Fruit fly (Drosophila melanogaster) whole organism, embryonic: ENCODE data around the gene CG32767.
A peak's percentile ranks its signal among the peaks of the same experiment; 100 is the strongest.

Source experiments
- Atf-2 ChIP-seq: fragments of 200-800 bp; sonication (Bioruptor generic); optimal IDR thresholded peaks from 2 replicates; lab custom pipeline; 2016; ENCODE audit warnings: missing biosample characterization, missing genetic modification characterization
- Awh ChIP-seq: fragments of 200-800 bp; sonication (Bioruptor generic); IDR thresholded peaks from 2 replicates; pipeline ENCODE4, ENCODE4 v1.3.6; 2022; ENCODE audit warnings: missing biosample characterization, missing genetic modification characterization
- Blimp-1 ChIP-seq: fragments of 200-800 bp; sonication (Bioruptor generic); optimal IDR thresholded peaks from 3 replicates; lab custom pipeline; 2018; ENCODE audit warnings: missing biosample characterization, missing genetic modification characterization, mild to moderate bottlenecking, moderate library complexity, missing genetic modification reagents
- CG10147 ChIP-seq: fragments of 200-800 bp; sonication (Bioruptor generic); optimal IDR thresholded peaks from 2 replicates; lab custom pipeline; 2019; ENCODE audit warnings: missing biosample characterization, mild to moderate bottlenecking, missing genetic modification characterization, moderate library complexity
- CG14860 ChIP-seq: fragments of 200-800 bp; sonication (Bioruptor generic); IDR thresholded peaks from 3 replicates; pipeline ENCODE4 v1.3.6; 2022; ENCODE audit warnings: missing biosample characterization, missing genetic modification characterization; ENCODE audit not compliant: partially characterized antibody
- CG1529 ChIP-seq: fragments of 200-800 bp; sonication (Bioruptor generic); optimal IDR thresholded peaks from 3 replicates; lab custom pipeline; 2018; ENCODE audit warnings: missing biosample characterization, missing genetic modification characterization
- CG16863 ChIP-seq: fragments of 200-800 bp; sonication (Bioruptor generic); optimal IDR thresholded peaks from 3 replicates; lab custom pipeline; 2016; ENCODE audit warnings: missing biosample characterization, missing genetic modification characterization
- CG17612 ChIP-seq: fragments of 200-800 bp; sonication (Bioruptor generic); IDR thresholded peaks from 2 replicates; pipeline ENCODE4 v1.3.6; 2022; ENCODE audit warnings: missing biosample characterization, missing genetic modification characterization
- CG1792 ChIP-seq: fragments of 200-800 bp; sonication (Bioruptor generic); optimal IDR thresholded peaks from 2 replicates; lab custom pipeline; 2016; ENCODE audit warnings: missing biosample characterization, missing genetic modification characterization
- CG2712 ChIP-seq: fragments of 200-800 bp; optimal IDR thresholded peaks from 3 replicates; lab custom pipeline; 2019; ENCODE audit warnings: missing biosample characterization, mild to moderate bottlenecking, missing genetic modification characterization, moderate library complexity
- CG32772 ChIP-seq: fragments of 200-800 bp; sonication (Bioruptor generic); IDR thresholded peaks from 2 replicates; pipeline ENCODE4 v1.3.6; 2022; ENCODE audit warnings: missing biosample characterization, missing genetic modification characterization
- CG33213 ChIP-seq: fragments of 200-800 bp; sonication (Bioruptor generic); optimal IDR thresholded peaks from 3 replicates; lab custom pipeline; 2016; ENCODE audit warnings: missing biosample characterization, missing genetic modification characterization
- CG3995 ChIP-seq: fragments of 200-800 bp; sonication (Bioruptor generic); optimal IDR thresholded peaks from 3 replicates; lab custom pipeline; 2016; ENCODE audit warnings: missing biosample characterization, missing genetic modification characterization
- CG6813 ChIP-seq: fragments of 200-800 bp; sonication (Bioruptor generic); optimal IDR thresholded peaks from 2 replicates; lab custom pipeline; 2017; ENCODE audit warnings: missing biosample characterization, missing genetic modification characterization, mild to moderate bottlenecking, moderate library complexity, missing genetic modification reagents
- CG7357 ChIP-seq: fragments of 200-800 bp; sonication (Bioruptor generic); IDR thresholded peaks from 3 replicates; pipeline ENCODE4 v1.3.6; 2022; ENCODE audit warnings: missing biosample characterization, missing genetic modification characterization
- CG9215 ChIP-seq: fragments of 200-800 bp; sonication (Bioruptor generic); IDR thresholded peaks from 2 replicates; pipeline ENCODE4 v1.3.6; 2022; ENCODE audit warnings: missing biosample characterization, missing genetic modification characterization
- CG9609 ChIP-seq: fragments of 200-800 bp; sonication (Bioruptor generic); optimal IDR thresholded peaks from 3 replicates; lab custom pipeline; 2016; ENCODE audit warnings: missing biosample characterization, missing genetic modification characterization
- D19A ChIP-seq: fragments of 200-800 bp; optimal IDR thresholded peaks from 3 replicates; lab custom pipeline; 2019; ENCODE audit warnings: missing biosample characterization, mild to moderate bottlenecking, missing genetic modification characterization, moderate library complexity
- Dref ChIP-seq: fragments of 200-800 bp; sonication (Bioruptor generic); IDR thresholded peaks from 2 replicates; pipeline ENCODE4 v1.3.6; 2022; ENCODE audit warnings: missing biosample characterization, missing genetic modification characterization
- Drgx ChIP-seq: fragments of 200-800 bp; sonication (Bioruptor generic); IDR thresholded peaks from 2 replicates; pipeline ENCODE4 v1.3.6; 2022; ENCODE audit warnings: missing biosample characterization, missing genetic modification characterization
- Fer2 ChIP-seq: fragments of 200-800 bp; sonication (Bioruptor generic); optimal IDR thresholded peaks from 2 replicates; lab custom pipeline; 2018; ENCODE audit warnings: missing biosample characterization, mild to moderate bottlenecking, missing genetic modification characterization, moderate library complexity
- Hr39 ChIP-seq: fragments of >200 bp; optimal IDR thresholded peaks from 2 replicates; lab custom pipeline; 2017
- Myb ChIP-seq: fragments of 200-800 bp; sonication (Bioruptor generic); optimal IDR thresholded peaks from 2 replicates; lab custom pipeline; 2016; ENCODE audit warnings: missing biosample characterization, missing genetic modification characterization
- Neu2 ChIP-seq: fragments of 200-800 bp; sonication (Bioruptor generic); optimal IDR thresholded peaks from 3 replicates; lab custom pipeline; 2016; ENCODE audit warnings: missing biosample characterization, missing genetic modification characterization, borderline replicate concordance
- Poxn ChIP-seq: fragments of 200-800 bp; sonication (Bioruptor generic); IDR thresholded peaks from 2 replicates; pipeline ENCODE4 v1.3.6; 2022; ENCODE audit warnings: missing biosample characterization, missing genetic modification characterization
- Six4 ChIP-seq: fragments of 200-800 bp; sonication (Bioruptor generic); optimal IDR thresholded peaks from 2 replicates; lab custom pipeline; 2016; ENCODE audit warnings: missing biosample characterization, missing genetic modification characterization
- Xbp1 ChIP-seq: fragments of 200-800 bp; sonication (Bioruptor generic); optimal IDR thresholded peaks from 3 replicates; lab custom pipeline; 2016; ENCODE audit warnings: missing biosample characterization, mild to moderate bottlenecking, missing genetic modification characterization
- abd-A ChIP-seq: fragments of 200-800 bp; sonication (Bioruptor generic); optimal IDR thresholded peaks from 3 replicates; lab custom pipeline; 2019; ENCODE audit warnings: missing biosample characterization, mild to moderate bottlenecking, missing genetic modification characterization, moderate library complexity
- aop ChIP-seq: fragments of 200-800 bp; sonication (Bioruptor generic); IDR thresholded peaks from 2 replicates; pipeline ENCODE4 v1.3.6; 2022; ENCODE audit warnings: missing biosample characterization, missing genetic modification characterization
- ase ChIP-seq: fragments of 200-800 bp; sonication (Bioruptor generic); IDR thresholded peaks from 3 replicates; pipeline ENCODE4 v1.3.6; 2022; ENCODE audit warnings: missing biosample characterization, missing genetic modification characterization
- bigmax ChIP-seq: fragments of 200-800 bp; sonication (Bioruptor generic); optimal IDR thresholded peaks from 2 replicates; lab custom pipeline; 2018; ENCODE audit warnings: missing biosample characterization, mild to moderate bottlenecking, missing genetic modification characterization
- caup ChIP-seq: fragments of 200-800 bp; sonication (Bioruptor generic); optimal IDR thresholded peaks from 3 replicates; lab custom pipeline; 2017; ENCODE audit warnings: missing biosample characterization, mild to moderate bottlenecking, missing genetic modification characterization, moderate library complexity; ENCODE audit not compliant: severe bottlenecking
- chinmo ChIP-seq: fragments of 200-800 bp; sonication (Bioruptor generic); IDR thresholded peaks from 4 replicates; pipeline ENCODE4 v1.3.6; 2022; ENCODE audit warnings: missing biosample characterization, missing genetic modification characterization; ENCODE audit not compliant: partially characterized antibody
- crp ChIP-seq, 2 experiments: fragments of 200-800 bp; sonication (Bioruptor generic); optimal IDR thresholded peaks; 2 replicates in 1 of 2; 3 replicates in 1 of 2; lab custom pipeline; 2017; ENCODE audit warnings: missing biosample characterization in 2 of 2, missing genetic modification characterization in 2 of 2, mild to moderate bottlenecking in 1 of 2, moderate library complexity in 1 of 2
- da ChIP-seq: fragments of 200-800 bp; sonication (Bioruptor generic); optimal IDR thresholded peaks from 2 replicates; lab custom pipeline; 2016; ENCODE audit warnings: missing biosample characterization, missing genetic modification characterization
- fd102C ChIP-seq: fragments of 200-800 bp; sonication (Bioruptor generic); optimal IDR thresholded peaks from 2 replicates; lab custom pipeline; 2018; ENCODE audit warnings: missing biosample characterization, mild to moderate bottlenecking, missing genetic modification characterization, moderate library complexity
- hbn ChIP-seq: fragments of 200-800 bp; sonication (Bioruptor generic); IDR thresholded peaks from 2 replicates; pipeline ENCODE4 v1.3.6; 2022; ENCODE audit warnings: missing biosample characterization, missing genetic modification characterization; ENCODE audit not compliant: partially characterized antibody
- her ChIP-seq: fragments of 200-800 bp; sonication (Bioruptor generic); optimal IDR thresholded peaks from 2 replicates; lab custom pipeline; 2016; ENCODE audit warnings: missing biosample characterization, missing genetic modification characterization
- lilli ChIP-seq: fragments of 200-800 bp; sonication (Bioruptor generic); optimal IDR thresholded peaks from 3 replicates; lab custom pipeline; 2016; ENCODE audit warnings: missing biosample characterization, missing genetic modification characterization
- nau ChIP-seq: fragments of 200-800 bp; sonication (Bioruptor generic); optimal IDR thresholded peaks from 3 replicates; lab custom pipeline; 2017; ENCODE audit warnings: missing biosample characterization, mild to moderate bottlenecking, missing genetic modification characterization, missing genetic modification reagents
- phol ChIP-seq: fragments of 200-800 bp; sonication (Bioruptor generic); optimal IDR thresholded peaks from 3 replicates; lab custom pipeline; 2018; ENCODE audit warnings: missing biosample characterization, mild to moderate bottlenecking, missing genetic modification characterization, moderate library complexity
- pita ChIP-seq: fragments of 200-800 bp; sonication (Bioruptor generic); optimal IDR thresholded peaks from 2 replicates; lab custom pipeline; 2017; ENCODE audit warnings: missing biosample characterization, mild to moderate bottlenecking, missing genetic modification characterization
- prd ChIP-seq, 3 experiments: fragments of >200 bp in 2 of 3; fragments of 200-800 bp in 1 of 3; sonication (Bioruptor generic) in 1 of 3; optimal IDR thresholded peaks in 2 of 3; IDR thresholded peaks in 1 of 3; 2 replicates in 2 of 3; 3 replicates in 1 of 3; pipeline versions ENCODE4 v1.3.6 to Lab custom; 2017 to 2022; ENCODE audit warnings: missing biosample characterization in 1 of 3, missing genetic modification characterization in 1 of 3
- scrt ChIP-seq: fragments of 200-800 bp; sonication (Bioruptor generic); optimal IDR thresholded peaks from 2 replicates; lab custom pipeline; 2018; ENCODE audit warnings: missing biosample characterization, mild to moderate bottlenecking, missing genetic modification characterization, moderate library complexity
- sisA ChIP-seq: fragments of 200-800 bp; sonication (Bioruptor generic); IDR thresholded peaks from 2 replicates; pipeline ENCODE4 v1.3.6; 2022; ENCODE audit warnings: missing biosample characterization, missing genetic modification characterization
- slbo ChIP-seq: fragments of 200-800 bp; sonication (Bioruptor generic); IDR thresholded peaks from 2 replicates; pipeline ENCODE4 v1.3.6; 2022; ENCODE audit warnings: missing biosample characterization, missing genetic modification characterization
- sug ChIP-seq: fragments of 200-800 bp; optimal IDR thresholded peaks from 2 replicates; lab custom pipeline; 2019; ENCODE audit warnings: missing biosample characterization, mild to moderate bottlenecking, missing genetic modification characterization, moderate library complexity
- zfh1 ChIP-seq: fragments of 200-800 bp; sonication (Bioruptor generic); IDR thresholded peaks from 3 replicates; pipeline ENCODE4 v1.3.6; 2022; ENCODE audit warnings: missing biosample characterization, missing genetic modification characterization

The CG32767 gene

dm6 chrX:5086724-5087660 lies 2.4 kb upstream of the CG32767 start (continued):
- peak; percentile 49 for TF ChIP-seq slbo
- TF ChIP-seq CG2712 (tag; lab: Kevin White, UChicago), result peak; percentile 62
- no peak for TF ChIP-seq Neu2 (GFP tag; lab: Kevin White, UChicago)
- TF ChIP-seq sug, result peak; percentile 29
- peak; percentile 40 for TF ChIP-seq CG1529 (GFP tag; lab: Kevin White, UChicago)
- no peak for TF ChIP-seq hbn (GFP tag; lab: Robert Waterston, UW)
- peak; percentile 50 for TF ChIP-seq CG9609
- peak; percentile 74 for TF ChIP-seq phol (tag; lab: Kevin White, UChicago)
- peak; percentile 53 for TF ChIP-seq Atf-2 (GFP tag; lab: Kevin White, UChicago)
- TF ChIP-seq Dref (GFP tag; lab: Robert Waterston, UW), result no peak
- no peak for TF ChIP-seq da (GFP tag; lab: Kevin White, UChicago)
- peak; percentile 26 for TF ChIP-seq Six4 (GFP tag; lab: Kevin White, UChicago)
- peak; percentile 40; the same call in 1 of the 2 replicates for TF ChIP-seq sisA
- no peak for TF ChIP-seq CG3995 (GFP tag; lab: Kevin White, UChicago)
- peak; percentile 51 for TF ChIP-seq CG10147 (GFP tag; lab: Kevin White, UChicago)
- peak; percentile 55 for TF ChIP-seq Blimp-1
- peak; percentile 49 for TF ChIP-seq Xbp1 (GFP tag; lab: Kevin White, UChicago)
- TF ChIP-seq prd (optimal IDR thresholded peaks at IDR 0.05; lab: Kevin White, UChicago), result no peak
- peak; percentile 36; the same call in 1 of the 3 replicates for TF ChIP-seq prd (GFP tag; IDR thresholded peaks at IDR 0.05; lab: Robert Waterston, UW)
- TF ChIP-seq pita (GFP tag; lab: Kevin White, UChicago), result no peak
- no peak for TF ChIP-seq Fer2 (tag; lab: Kevin White, UChicago)
- TF ChIP-seq CG16863 (GFP tag; lab: Kevin White, UChicago), result peak; percentile 57
- no peak for TF ChIP-seq crp (GFP tag; optimal IDR thresholded peaks at IDR 0.05; lab: Kevin White, UChicago)
- TF ChIP-seq bigmax (GFP tag; lab: Kevin White, UChicago), result no peak
- TF ChIP-seq aop (GFP tag; lab: Robert Waterston, UW), result no peak
- no peak for TF ChIP-seq ase (GFP tag; lab: Robert Waterston, UW)
- TF ChIP-seq lilli (GFP tag; lab: Kevin White, UChicago), result peak; percentile 67
- TF ChIP-seq her, result peak; percentile 48
- no peak for TF ChIP-seq Awh (GFP tag; lab: Robert Waterston, UW)
- no peak for TF ChIP-seq abd-A (tag; lab: Kevin White, UChicago)
- peak; percentile 26 for TF ChIP-seq scrt (GFP tag; lab: Kevin White, UChicago)
- peak; percentile 40 for TF ChIP-seq nau (GFP tag; lab: Kevin White, UChicago)
- peak; percentile 11 for TF ChIP-seq CG6813 (GFP tag; lab: Kevin White, UChicago)
- no peak for TF ChIP-seq Myb (GFP tag; lab: Kevin White, UChicago)
- TF ChIP-seq D19A, result peak; percentile 94
- TF ChIP-seq chinmo (GFP tag; lab: Robert Waterston, UW), result peak; percentile 63; the same call in 1 of the 4 replicates
- TF ChIP-seq fd102C (GFP tag; lab: Kevin White, UChicago), result no peak
- peak; percentile 25 for TF ChIP-seq caup (GFP tag; lab: Kevin White, UChicago)
- no peak; the same call in none of the 2 replicates for TF ChIP-seq Drgx
- TF ChIP-seq CG7357 (GFP tag; lab: Robert Waterston, UW), result no peak
- 0 out of 2 replicates have a peak, but pooled peaks have one; percentile 18 for TF ChIP-seq CG32772 (GFP tag; lab: Robert Waterston, UW)
- 0 out of 2 replicates have a peak, but pooled peaks have one; percentile 34 for TF ChIP-seq CG9215 (GFP tag; lab: Robert Waterston, UW)
- peak; percentile 8 for TF ChIP-seq CG33213
- TF ChIP-seq Hr39 (lab: Kevin White, UChicago), result no peak
- no peak for TF ChIP-seq Poxn (GFP tag; lab: Robert Waterston, UW)
- TF ChIP-seq zfh1, result no peak
- TF ChIP-seq CG14860, result no peak
- no peak for TF ChIP-seq CG1792
- no peak for TF ChIP-seq CG17612 (GFP tag; lab: Robert Waterston, UW)
